Worm (Caenorhabditis elegans) whole organism, early embryonic: ENCODE measurements around the gene idpp-3.

Experiments
- B0310.2 ChIP-seq: sonication (generic microtip); optimal IDR thresholded peaks from 2 replicates; lab custom pipeline; 2016; ENCODE audit warnings: mild to moderate bottlenecking, missing genetic modification characterization, missing compliant biosample characterization
- F13C5.2 ChIP-seq: sonication (generic microtip); optimal IDR thresholded peaks from 2 replicates; lab custom pipeline; 2017; ENCODE audit warnings: mild to moderate bottlenecking, missing genetic modification characterization, inconsistent platforms, missing compliant biosample characterization
- aly-1 ChIP-seq: sonication (generic microtip); optimal IDR thresholded peaks from 2 replicates; lab custom pipeline; 2016; ENCODE audit warnings: missing genetic modification characterization, missing compliant biosample characterization
- ama-1 ChIP-seq: fragments of 150-350 bp; optimal IDR thresholded peaks from 2 replicates; lab custom pipeline; 2014
- ceh-13 ChIP-seq: fragments of 200-800 bp; sonication (Bioruptor generic); optimal IDR thresholded peaks from 2 replicates; lab custom pipeline; 2018; ENCODE audit warnings: mild to moderate bottlenecking, missing genetic modification characterization, missing compliant biosample characterization
- ceh-36 ChIP-seq: sonication (generic microtip); optimal IDR thresholded peaks from 2 replicates; lab custom pipeline; 2016; ENCODE audit warnings: missing genetic modification characterization, inconsistent platforms, missing compliant biosample characterization
- ets-7 ChIP-seq: sonication (generic microtip); optimal IDR thresholded peaks from 2 replicates; lab custom pipeline; 2016; ENCODE audit warnings: missing genotype, missing genetic modification characterization, missing compliant biosample characterization
- flt-1 ChIP-seq: fragments of 200-800 bp; sonication (Bioruptor generic); IDR thresholded peaks from 2 replicates; pipeline ENCODE4 v1.3.6; 2022; ENCODE audit warnings: missing genetic modification characterization, missing compliant biosample characterization
- hmbx-1 ChIP-seq: sonication (generic microtip); optimal IDR thresholded peaks from 2 replicates; lab custom pipeline; 2016; ENCODE audit warnings: mild to moderate bottlenecking, missing genetic modification characterization, missing compliant biosample characterization
- hmg-4 ChIP-seq: fragments of 200-800 bp; sonication (Bioruptor generic); optimal IDR thresholded peaks from 2 replicates; lab custom pipeline; 2018; ENCODE audit warnings: mild to moderate bottlenecking, missing genetic modification characterization, missing compliant biosample characterization
- hnd-1 ChIP-seq: sonication (generic microtip); optimal IDR thresholded peaks from 2 replicates; lab custom pipeline; 2016; ENCODE audit warnings: missing genetic modification characterization, missing compliant biosample characterization
- pes-1 ChIP-seq: fragments of 200-800 bp; sonication (Bioruptor generic); IDR thresholded peaks from 2 replicates; pipeline ENCODE4 v1.3.6; 2022; ENCODE audit warnings: missing genetic modification reagents, missing genetic modification characterization, missing compliant biosample characterization
- scrt-1 ChIP-seq: fragments of 200-800 bp; sonication (Bioruptor generic); IDR thresholded peaks from 2 replicates; pipeline ENCODE4 v1.3.6; 2022; ENCODE audit warnings: missing genetic modification characterization, missing compliant biosample characterization
- sea-1 ChIP-seq: fragments of 200-800 bp; sonication (Bioruptor generic); conservative IDR thresholded peaks from 2 replicates; pipeline ENCODE4 v1.3.6; 2022; ENCODE audit warnings: missing genetic modification characterization, missing compliant biosample characterization
- tbx-11 ChIP-seq: fragments of 200-800 bp; sonication (Bioruptor generic); IDR thresholded peaks from 2 replicates; pipeline ENCODE4 v1.3.6; 2022; ENCODE audit warnings: missing genetic modification characterization, missing compliant biosample characterization
- tbx-37 ChIP-seq: fragments of 200-800 bp; sonication (Bioruptor generic); conservative IDR thresholded peaks from 2 replicates; pipeline ENCODE4 v1.3.6; 2022; ENCODE audit warnings: missing genetic modification reagents, missing genetic modification characterization, missing compliant biosample characterization
- tra-4 ChIP-seq: sonication (generic microtip); optimal IDR thresholded peaks from 2 replicates; lab custom pipeline; 2017; ENCODE audit warnings: missing genetic modification characterization, missing compliant biosample characterization

idpp-3 gene

ce11 chrX:14964253-14964652 is 2.9 kb upstream of the idpp-3 start, which contains the start of gene rgs-11:
TSS of gene rgs-11 (plus strand) at chrX:14964553.
- TF ChIP-seq sea-1, result no peak

DNA sequence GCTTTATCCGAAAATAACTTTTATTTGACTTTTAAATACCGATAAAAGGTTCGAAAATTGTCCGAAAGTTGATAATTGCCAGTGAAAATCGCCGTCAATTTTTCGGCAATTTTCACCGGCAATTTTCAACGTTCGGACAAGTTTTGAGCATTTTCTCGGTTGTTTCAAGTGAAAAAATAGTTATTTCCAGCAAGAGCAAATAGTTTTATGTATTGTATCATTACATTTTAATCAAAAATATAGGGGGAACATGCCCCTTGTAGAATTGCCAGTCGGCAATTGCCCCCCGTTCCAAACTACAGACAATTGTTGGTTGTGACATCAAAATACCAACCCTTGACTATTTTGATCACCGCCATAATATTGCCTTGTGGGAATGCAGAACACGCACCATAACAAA is 1.1 kb upstream of the idpp-3 start, which contains the start of gene rgs-10:
Gene rgs-10 (plus strand): TSS at position 301 of the 400 bp plus-strand sequence.
- TF ChIP-seq tbx-37 (GFP tag; lab: Robert Waterston, UW) (no peak), ama-1 (lab: Kevin White, UChicago) (no peak), aly-1 (no peak), ceh-13 (GFP tag; lab: Kevin White, UChicago) (no peak), hmbx-1 (tag; lab: Kevin White, UChicago) (no peak), tbx-11 (GFP tag; lab: Robert Waterston, UW) (no peak), B0310.2 (tag; lab: Kevin White, UChicago) (no peak), hnd-1 (tag; lab: Kevin White, UChicago) (no peak), sea-1 (no peak), ceh-36 (tag; lab: Kevin White, UChicago) (no peak), tra-4 (no peak), hmg-4 (GFP tag; lab: Kevin White, UChicago) (no peak), scrt-1 (no peak)

ce11 chrX:14960841-14961240 is 530 bp downstream of the idpp-3 start:
- TF ChIP-seq scrt-1 (peak; percentile 24; the same call in 1 of the 2 replicates), ceh-36 (tag; lab: Kevin White, UChicago) (no peak)

ce11 chrX:14959393-14960073 is 1.8 kb downstream of the idpp-3 start:
- TF ChIP-seq flt-1 (GFP tag; lab: Robert Waterston, UW), result no peak
- no peak for TF ChIP-seq pes-1 (GFP tag; lab: Robert Waterston, UW)
- no peak for TF ChIP-seq scrt-1
- TF ChIP-seq hmg-4 (GFP tag; lab: Kevin White, UChicago), result no peak
- no peak for TF ChIP-seq sea-1
- no peak for TF ChIP-seq tbx-37 (GFP tag; lab: Robert Waterston, UW)
- no peak for TF ChIP-seq ets-7 (tag; lab: Kevin White, UChicago)

DNA sequence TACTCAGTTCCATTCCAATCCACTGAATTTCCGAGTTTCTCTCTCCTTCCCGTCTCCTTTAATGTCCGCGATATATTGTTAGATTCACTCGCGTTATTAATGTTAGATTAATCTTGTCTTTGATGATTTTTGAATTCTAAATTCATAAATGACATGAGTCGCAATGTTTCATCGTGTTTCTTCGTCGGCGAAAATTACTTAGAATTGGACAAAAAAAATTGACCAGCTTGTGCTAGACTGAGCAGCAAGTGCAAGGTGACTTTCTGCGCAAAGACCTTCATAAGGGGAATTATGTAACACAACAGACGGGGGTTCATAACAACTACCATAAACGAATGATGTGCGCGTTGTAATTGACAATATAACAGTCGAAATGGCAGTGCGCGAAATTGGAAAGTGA is 3.0 kb downstream of the idpp-3 start:
- TF ChIP-seq scrt-1, result no peak
- TF ChIP-seq aly-1, result no peak
- no peak for TF ChIP-seq hmbx-1 (tag; lab: Kevin White, UChicago)
- TF ChIP-seq pes-1 (GFP tag; lab: Robert Waterston, UW), result no peak
- TF ChIP-seq ets-7 (tag; lab: Kevin White, UChicago), result no peak
- TF ChIP-seq flt-1 (GFP tag; lab: Robert Waterston, UW), result no peak
- TF ChIP-seq sea-1, result no peak
- TF ChIP-seq tbx-11 (GFP tag; lab: Robert Waterston, UW), result no peak
- TF ChIP-seq B0310.2 (tag; lab: Kevin White, UChicago), result no peak
- TF ChIP-seq tra-4, result no peak
- no peak for TF ChIP-seq hmg-4 (GFP tag; lab: Kevin White, UChicago)
- no peak for TF ChIP-seq hnd-1 (tag; lab: Kevin White, UChicago)
- TF ChIP-seq F13C5.2, result no peak
- TF ChIP-seq ceh-36 (tag; lab: Kevin White, UChicago), result no peak
- TF ChIP-seq ceh-13 (GFP tag; lab: Kevin White, UChicago), result no peak
- TF ChIP-seq tbx-37 (GFP tag; lab: Robert Waterston, UW), result no peak
- no peak for TF ChIP-seq ama-1 (lab: Kevin White, UChicago)

DNA sequence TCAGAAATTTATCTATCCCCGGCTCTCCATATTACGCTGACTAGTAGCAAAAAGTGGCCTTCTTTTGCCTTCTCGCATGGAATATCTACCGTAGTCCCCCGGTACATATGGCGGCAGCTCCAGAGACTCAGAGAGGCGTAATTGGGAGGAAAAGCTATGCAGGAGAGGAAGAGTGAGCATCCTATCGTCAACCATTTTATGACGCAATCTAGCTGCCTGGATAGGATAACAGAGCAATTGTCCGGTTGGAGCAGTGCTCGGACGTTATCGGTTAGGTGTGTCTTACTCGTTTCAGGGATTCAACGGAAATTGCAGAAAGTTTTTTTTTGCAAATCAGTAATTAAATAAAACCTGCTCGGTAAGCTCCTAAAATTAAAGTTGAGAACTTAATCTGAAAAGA is 4.2 kb downstream of the idpp-3 start:
- TF ChIP-seq flt-1 (GFP tag; lab: Robert Waterston, UW) (no peak), tbx-11 (GFP tag; lab: Robert Waterston, UW) (no peak), hmg-4 (GFP tag; lab: Kevin White, UChicago) (no peak), hmbx-1 (tag; lab: Kevin White, UChicago) (no peak), sea-1 (no peak), hnd-1 (tag; lab: Kevin White, UChicago) (no peak), tbx-37 (GFP tag; lab: Robert Waterston, UW) (no peak), ets-7 (tag; lab: Kevin White, UChicago) (no peak), ama-1 (lab: Kevin White, UChicago) (no peak), tra-4 (no peak), aly-1 (no peak), pes-1 (GFP tag; lab: Robert Waterston, UW) (no peak), B0310.2 (tag; lab: Kevin White, UChicago) (no peak), ceh-36 (tag; lab: Kevin White, UChicago) (no peak), ceh-13 (GFP tag; lab: Kevin White, UChicago) (no peak), F13C5.2 (no peak), scrt-1 (no peak)

ce11 chrX:14954548-14954947 is 6.8 kb downstream of the idpp-3 start, which contains the start of gene pag-3:
TSS of gene pag-3 (minus strand) at chrX:14954648.
- TF ChIP-seq tbx-11 (GFP tag; lab: Robert Waterston, UW) (no peak), hnd-1 (tag; lab: Kevin White, UChicago) (no peak), ama-1 (lab: Kevin White, UChicago) (no peak), scrt-1 (no peak), aly-1 (no peak), hmbx-1 (tag; lab: Kevin White, UChicago) (no peak), F13C5.2 (no peak)

- TF ChIP-seq scrt-1 (no peak), ceh-13 (GFP tag; lab: Kevin White, UChicago) (no peak), ets-7 (tag; lab: Kevin White, UChicago) (no peak), pes-1 (GFP tag; lab: Robert Waterston, UW) (no peak)
Measured at ce11 chrX:14951797-14952196, 9.6 kb downstream of the idpp-3 start.
